Worm (Caenorhabditis elegans) whole organism, mixed stage, embryonic: ENCODE data around the gene srh-138.

ENCODE experiments used
- M03D4.4 ChIP-seq: sonication (generic microtip); optimal IDR thresholded peaks from 2 replicates; lab custom pipeline; 2017; ENCODE audit warnings: mild to moderate bottlenecking, missing genetic modification characterization, missing compliant biosample characterization
- bed-3 ChIP-seq: fragments of 200-800 bp; sonication (Bioruptor generic); optimal IDR thresholded peaks from 3 replicates; lab custom pipeline; 2018; ENCODE audit warnings: mild to moderate bottlenecking, missing genetic modification characterization, moderate library complexity, missing compliant biosample characterization
- blmp-1 ChIP-seq: fragments of 150-350 bp; optimal IDR thresholded peaks from 2 replicates; lab custom pipeline; 2014; ENCODE audit warnings: missing biosample characterization, missing genetic modification characterization
- ceh-39 ChIP-seq: fragments of 150-350 bp; optimal IDR thresholded peaks from 2 replicates; lab custom pipeline; 2014; ENCODE audit warnings: missing biosample characterization, missing genetic modification characterization
- ceh-43 ChIP-seq: fragments of 200-800 bp; sonication (Bioruptor generic); optimal IDR thresholded peaks from 2 replicates; lab custom pipeline; 2018; ENCODE audit warnings: mild to moderate bottlenecking, missing genetic modification characterization, moderate library complexity, missing compliant biosample characterization
- ces-1 ChIP-seq: fragments of 150-350 bp; optimal IDR thresholded peaks from 2 replicates; lab custom pipeline; 2014; ENCODE audit warnings: missing biosample characterization, missing genetic modification reagents, missing genetic modification characterization
- cnd-1 ChIP-seq: fragments of 200-800 bp; sonication (Bioruptor generic); optimal IDR thresholded peaks from 2 replicates; lab custom pipeline; 2018; ENCODE audit warnings: mild to moderate bottlenecking, missing genetic modification characterization, missing compliant biosample characterization
- drap-1 ChIP-seq: fragments of 200-800 bp; sonication (Bioruptor generic); optimal IDR thresholded peaks from 3 replicates; lab custom pipeline; 2018; ENCODE audit warnings: mild to moderate bottlenecking, missing genetic modification characterization, missing compliant biosample characterization
- elt-1 ChIP-seq: sonication (generic microtip); optimal IDR thresholded peaks from 2 replicates; lab custom pipeline; 2017; ENCODE audit warnings: missing genetic modification characterization, mild to moderate bottlenecking, missing compliant biosample characterization, antibody characterized with exemption, moderate library complexity, borderline replicate concordance; ENCODE audit not compliant: insufficient read depth
- elt-3 ChIP-seq: fragments of 150-350 bp; optimal IDR thresholded peaks from 2 replicates; lab custom pipeline; 2014; ENCODE audit warnings: missing biosample characterization, missing genetic modification characterization
- flh-1 ChIP-seq: fragments of 200-800 bp; sonication (Bioruptor generic); optimal IDR thresholded peaks from 2 replicates; lab custom pipeline; 2018; ENCODE audit warnings: mild to moderate bottlenecking, missing genetic modification characterization, moderate library complexity, missing compliant biosample characterization
- ham-2 ChIP-seq: fragments of 200-800 bp; sonication (Bioruptor generic); optimal IDR thresholded peaks from 2 replicates; lab custom pipeline; 2018; ENCODE audit warnings: mild to moderate bottlenecking, missing genetic modification characterization, missing compliant biosample characterization
- hlh-1 ChIP-seq: fragments of 150-350 bp; optimal IDR thresholded peaks from 2 replicates; lab custom pipeline; 2014; ENCODE audit warnings: missing biosample characterization, missing genetic modification reagents, missing genetic modification characterization
- lin-13 ChIP-seq: fragments of 150-350 bp; optimal IDR thresholded peaks from 2 replicates; lab custom pipeline; 2014; ENCODE audit warnings: missing biosample characterization, missing genetic modification characterization
- lin-32 ChIP-seq: fragments of 200-800 bp; sonication (Bioruptor generic); optimal IDR thresholded peaks from 2 replicates; lab custom pipeline; 2018; ENCODE audit warnings: mild to moderate bottlenecking, missing genetic modification characterization, missing compliant biosample characterization
- lsy-2 ChIP-seq: fragments of 150-350 bp; optimal IDR thresholded peaks from 2 replicates; lab custom pipeline; 2014; ENCODE audit warnings: missing biosample characterization, missing genetic modification characterization
- mab-5 ChIP-seq: fragments of 150-350 bp; optimal IDR thresholded peaks from 2 replicates; lab custom pipeline; 2014; ENCODE audit warnings: missing biosample characterization, missing genetic modification characterization
- mep-1 ChIP-seq: fragments of 150-350 bp; optimal IDR thresholded peaks from 2 replicates; lab custom pipeline; 2017; ENCODE audit warnings: missing biosample characterization, missing genetic modification reagents, missing genetic modification characterization, inconsistent platforms
- mls-2 ChIP-seq: sonication (generic microtip); optimal IDR thresholded peaks from 2 replicates; lab custom pipeline; 2016; ENCODE audit warnings: mild to moderate bottlenecking, missing genetic modification characterization, moderate library complexity, missing compliant biosample characterization
- nhr-2 ChIP-seq: fragments of 150-350 bp; optimal IDR thresholded peaks from 2 replicates; lab custom pipeline; 2014; ENCODE audit warnings: missing biosample characterization, missing genetic modification characterization
- nhr-237 ChIP-seq: fragments of 150-350 bp; optimal IDR thresholded peaks from 2 replicates; lab custom pipeline; 2014; ENCODE audit warnings: missing biosample characterization, missing genetic modification characterization
- nhr-28 ChIP-seq: fragments of 150-350 bp; optimal IDR thresholded peaks from 2 replicates; lab custom pipeline; 2014; ENCODE audit warnings: missing biosample characterization, missing genetic modification characterization
- nhr-76 ChIP-seq: sonication (generic microtip); optimal IDR thresholded peaks from 2 replicates; lab custom pipeline; 2017; ENCODE audit warnings: missing biosample characterization, missing genetic modification characterization
- pha-4 ChIP-seq: fragments of 150-350 bp; optimal IDR thresholded peaks from 2 replicates; lab custom pipeline; 2018; ENCODE audit warnings: missing biosample characterization, missing genetic modification reagents, missing genetic modification characterization
- sem-2 ChIP-seq: fragments of 200-800 bp; sonication (Bioruptor generic); optimal IDR thresholded peaks from 2 replicates; lab custom pipeline; 2018; ENCODE audit warnings: mild to moderate bottlenecking, missing genetic modification characterization, missing compliant biosample characterization
- sptf-1 ChIP-seq: sonication (generic microtip); optimal IDR thresholded peaks from 2 replicates; lab custom pipeline; 2017; ENCODE audit warnings: mild to moderate bottlenecking, missing genetic modification characterization, moderate library complexity, missing compliant biosample characterization
- unc-120 ChIP-seq: sonication (generic microtip); optimal IDR thresholded peaks from 2 replicates; lab custom pipeline; 2017; ENCODE audit warnings: missing genetic modification characterization, missing compliant biosample characterization; ENCODE audit not compliant: poor library complexity, severe bottlenecking
- unc-39 ChIP-seq: fragments of 150-350 bp; optimal IDR thresholded peaks from 2 replicates; lab custom pipeline; 2014; ENCODE audit warnings: missing biosample characterization, missing genetic modification characterization
- zip-8 ChIP-seq: fragments of 150-350 bp; optimal IDR thresholded peaks from 2 replicates; lab custom pipeline; 2014; ENCODE audit warnings: missing biosample characterization, missing genetic modification characterization
- ztf-11 ChIP-seq: fragments of 150-350 bp; optimal IDR thresholded peaks from 2 replicates; lab custom pipeline; 2014; ENCODE audit warnings: missing biosample characterization, missing genetic modification characterization

Gene srh-138

ce11 chrV:16446191-16446590 is 24.6 kb downstream of the srh-138 start:
- TF ChIP-seq ztf-11 (tag; lab: Kevin White, UChicago) (no peak), ceh-43 (GFP tag; lab: Kevin White, UChicago) (no peak), lsy-2 (tag; lab: Kevin White, UChicago) (no peak), elt-3 (tag; lab: Kevin White, UChicago) (no peak), nhr-2 (tag; lab: Kevin White, UChicago) (no peak), mls-2 (tag; lab: Kevin White, UChicago) (no peak), elt-1 (tag; lab: Kevin White, UChicago) (no peak), mep-1 (no peak)

ce11 chrV:16445676-16446075 is 25.1 kb downstream of the srh-138 start, which contains the start of gene T08G3.6:
Gene T08G3.6 (plus strand): TSS chrV:16445976.
- TF ChIP-seq mep-1 = no peak
- no peak for TF ChIP-seq blmp-1 (tag; lab: Kevin White, UChicago)
- TF ChIP-seq ceh-39 (tag; lab: Kevin White, UChicago) = no peak
- TF ChIP-seq sptf-1 = no peak
- TF ChIP-seq, all 35 proteins: peak for 0

ce11 chrV:16443626-16444025 is 27.2 kb downstream of the srh-138 start, which contains the start of gene srh-141:
Gene srh-141 (plus strand): TSS chrV:16443926.
- TF ChIP-seq mep-1 (no peak), cnd-1 (tag; lab: Kevin White, UChicago) (no peak), ham-2 (GFP tag; lab: Kevin White, UChicago) (no peak), flh-1 (GFP tag; lab: Kevin White, UChicago) (no peak), unc-120 (tag; lab: Kevin White, UChicago) (no peak), blmp-1 (tag; lab: Kevin White, UChicago) (no peak), lin-32 (no peak), ztf-11 (tag; lab: Kevin White, UChicago) (no peak), ceh-39 (tag; lab: Kevin White, UChicago) (no peak), nhr-76 (no peak), sptf-1 (no peak)

ce11 chrV:16437546-16437945 is 33.3 kb downstream of the srh-138 start, which contains the start of gene F26D2.15:
Gene F26D2.15 (plus strand): TSS chrV:16437846.
- TF ChIP-seq nhr-28 (tag; lab: Kevin White, UChicago) (no peak), pha-4 (tag; lab: Kevin White, UChicago) (no peak)

ce11 chrV:16435510-16435909 is 35.3 kb downstream of the srh-138 start, which contains the start of the genes F26D2.13 and F26D2.14:
Gene F26D2.13 (minus strand): TSS chrV:16435610.
Gene F26D2.14 (plus strand): TSS chrV:16435855.
- TF ChIP-seq unc-120 (tag; lab: Kevin White, UChicago) (no peak), lin-32 (no peak), elt-3 (tag; lab: Kevin White, UChicago) (no peak), sem-2 (GFP tag; lab: Kevin White, UChicago) (no peak), elt-1 (tag; lab: Kevin White, UChicago) (no peak), sptf-1 (no peak), unc-39 (tag; lab: Kevin White, UChicago) (no peak), M03D4.4 (tag; lab: Kevin White, UChicago) (no peak), mab-5 (tag; lab: Kevin White, UChicago) (no peak), mls-2 (tag; lab: Kevin White, UChicago) (no peak), nhr-237 (tag; lab: Kevin White, UChicago) (no peak), cnd-1 (tag; lab: Kevin White, UChicago) (no peak), ces-1 (GFP tag; lab: Kevin White, UChicago) (no peak), drap-1 (GFP tag; lab: Kevin White, UChicago) (no peak), nhr-76 (no peak), lin-13 (tag; lab: Kevin White, UChicago) (no peak), hlh-1 (tag; lab: Kevin White, UChicago) (no peak), zip-8 (no peak), blmp-1 (tag; lab: Kevin White, UChicago) (no peak), ceh-43 (GFP tag; lab: Kevin White, UChicago) (no peak)
- TF ChIP-seq, all 35 proteins: peak for 0

- TF ChIP-seq ham-2 (GFP tag; lab: Kevin White, UChicago) (no peak), nhr-28 (tag; lab: Kevin White, UChicago) (no peak), zip-8 (no peak), mls-2 (tag; lab: Kevin White, UChicago) (no peak), sptf-1 (no peak), bed-3 (GFP tag; lab: Kevin White, UChicago) (no peak), nhr-2 (tag; lab: Kevin White, UChicago) (no peak), ceh-39 (tag; lab: Kevin White, UChicago) (no peak), unc-120 (tag; lab: Kevin White, UChicago) (no peak), hlh-1 (tag; lab: Kevin White, UChicago) (no peak)
- TF ChIP-seq, all 35 proteins: peak for 0
Observed at ce11 chrV:16433471-16433870, 37.3 kb downstream of the srh-138 start, which contains the start of gene clec-234. Gene clec-234 (minus strand): TSS chrV:16433571.
